Worm (Caenorhabditis elegans) whole organism, early embryonic: ENCODE measurements around the gene W08F4.5.

Experiments used
- B0310.2 ChIP-seq: sonication (generic microtip); optimal IDR thresholded peaks from 2 replicates; lab custom pipeline; 2016; ENCODE audit warnings: mild to moderate bottlenecking, missing genetic modification characterization, missing compliant biosample characterization
- F13C5.2 ChIP-seq: sonication (generic microtip); optimal IDR thresholded peaks from 2 replicates; lab custom pipeline; 2017; ENCODE audit warnings: mild to moderate bottlenecking, missing genetic modification characterization, inconsistent platforms, missing compliant biosample characterization
- aly-1 ChIP-seq: sonication (generic microtip); optimal IDR thresholded peaks from 2 replicates; lab custom pipeline; 2016; ENCODE audit warnings: missing genetic modification characterization, missing compliant biosample characterization
- ama-1 ChIP-seq: fragments of 150-350 bp; optimal IDR thresholded peaks from 2 replicates; lab custom pipeline; 2014
- ceh-13 ChIP-seq: fragments of 200-800 bp; sonication (Bioruptor generic); optimal IDR thresholded peaks from 2 replicates; lab custom pipeline; 2018; ENCODE audit warnings: mild to moderate bottlenecking, missing genetic modification characterization, missing compliant biosample characterization
- ceh-36 ChIP-seq: sonication (generic microtip); optimal IDR thresholded peaks from 2 replicates; lab custom pipeline; 2016; ENCODE audit warnings: missing genetic modification characterization, inconsistent platforms, missing compliant biosample characterization
- ets-7 ChIP-seq: sonication (generic microtip); optimal IDR thresholded peaks from 2 replicates; lab custom pipeline; 2016; ENCODE audit warnings: missing genotype, missing genetic modification characterization, missing compliant biosample characterization
- hmg-4 ChIP-seq: fragments of 200-800 bp; sonication (Bioruptor generic); optimal IDR thresholded peaks from 2 replicates; lab custom pipeline; 2018; ENCODE audit warnings: mild to moderate bottlenecking, missing genetic modification characterization, missing compliant biosample characterization
- hnd-1 ChIP-seq: sonication (generic microtip); optimal IDR thresholded peaks from 2 replicates; lab custom pipeline; 2016; ENCODE audit warnings: missing genetic modification characterization, missing compliant biosample characterization
- scrt-1 ChIP-seq: fragments of 200-800 bp; sonication (Bioruptor generic); IDR thresholded peaks from 2 replicates; pipeline ENCODE4 v1.3.6; 2022; ENCODE audit warnings: missing genetic modification characterization, missing compliant biosample characterization
- sea-1 ChIP-seq: fragments of 200-800 bp; sonication (Bioruptor generic); conservative IDR thresholded peaks from 2 replicates; pipeline ENCODE4 v1.3.6; 2022; ENCODE audit warnings: missing genetic modification characterization, missing compliant biosample characterization
- tbx-11 ChIP-seq: fragments of 200-800 bp; sonication (Bioruptor generic); IDR thresholded peaks from 2 replicates; pipeline ENCODE4 v1.3.6; 2022; ENCODE audit warnings: missing genetic modification characterization, missing compliant biosample characterization
- tra-4 ChIP-seq: sonication (generic microtip); optimal IDR thresholded peaks from 2 replicates; lab custom pipeline; 2017; ENCODE audit warnings: missing genetic modification characterization, missing compliant biosample characterization

DNA sequence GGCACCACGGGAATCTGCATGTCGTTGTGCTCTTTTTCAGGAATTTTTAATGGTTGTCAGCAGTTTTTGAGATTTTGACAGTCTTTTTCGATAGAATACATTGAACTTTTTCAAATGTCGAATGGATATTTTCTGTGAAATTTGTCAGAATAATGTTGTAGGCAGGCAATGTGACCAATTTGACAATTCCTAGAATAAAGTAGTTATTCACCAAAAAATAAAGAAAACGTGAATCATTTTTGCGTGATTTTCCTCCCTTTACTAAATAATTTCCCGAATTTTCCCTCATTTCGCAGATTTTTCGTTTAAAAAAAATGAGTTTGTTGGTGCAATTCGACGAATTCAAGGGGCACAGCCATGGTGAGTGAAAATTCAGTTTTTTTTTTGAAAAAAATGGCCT is 40.1 kb upstream of the W08F4.5 start, which contains the start of gene W04H10.1:
- TF ChIP-seq sea-1 (GFP tag; lab: Robert Waterston, UW) (no peak), ama-1 (lab: Kevin White, UChicago) (no peak), tra-4 (tag; lab: Kevin White, UChicago) (no peak), aly-1 (no peak), tbx-11 (GFP tag; lab: Robert Waterston, UW) (no peak), hnd-1 (tag; lab: Kevin White, UChicago) (no peak), B0310.2 (no peak), scrt-1 (GFP tag; lab: Robert Waterston, UW) (no peak), hmg-4 (GFP tag; lab: Kevin White, UChicago) (no peak), F13C5.2 (tag; lab: Kevin White, UChicago) (no peak), ets-7 (tag; lab: Kevin White, UChicago) (no peak), ceh-13 (GFP tag; lab: Kevin White, UChicago) (no peak), ceh-36 (tag; lab: Kevin White, UChicago) (no peak)
